Worm (Caenorhabditis elegans): ENCODE measurements around the gene F39E9.14.

Gene F39E9.14

DNA sequence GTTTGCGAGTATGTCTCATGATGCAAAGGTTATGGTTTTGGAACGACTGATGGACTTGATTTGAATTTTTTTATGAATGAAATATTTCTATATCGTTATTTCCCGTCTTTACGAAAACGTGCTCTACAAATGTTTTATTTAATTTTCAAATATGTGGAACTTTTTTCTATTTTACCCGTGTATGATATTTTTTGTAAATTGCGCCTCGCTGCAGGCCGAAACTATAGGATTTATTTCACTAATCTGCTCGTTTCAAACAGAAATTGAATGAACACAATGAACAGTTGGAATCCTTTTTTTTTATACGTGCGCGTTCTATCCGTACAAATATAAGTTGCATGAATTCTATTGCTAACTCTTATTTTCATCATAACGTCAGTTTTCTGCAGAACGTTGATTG is 7.5 kb upstream of the F39E9.14 start, which contains the start of gene btb-18:
btb-18 (plus strand) TSS at position 301 of the 400 bp plus-strand sequence.
- TF ChIP-seq tbx-8 (GFP tag; optimal IDR thresholded peaks at IDR 0.05) (no peak), M03D4.4 (tag; optimal IDR thresholded peaks at IDR 0.05) (no peak), elt-1 (tag; optimal IDR thresholded peaks at IDR 0.05; ENCODE audit: borderline replicate concordance, insufficient read depth) (no peak), nhr-2 (tag; optimal IDR thresholded peaks at IDR 0.05) (no peak), sptf-1 (tag; optimal IDR thresholded peaks at IDR 0.05) (no peak), ces-1 (GFP tag; optimal IDR thresholded peaks at IDR 0.05) (no peak), mab-5 (tag; optimal IDR thresholded peaks at IDR 0.05) (no peak), hlh-1 (tag; optimal IDR thresholded peaks at IDR 0.05) (no peak)

DNA sequence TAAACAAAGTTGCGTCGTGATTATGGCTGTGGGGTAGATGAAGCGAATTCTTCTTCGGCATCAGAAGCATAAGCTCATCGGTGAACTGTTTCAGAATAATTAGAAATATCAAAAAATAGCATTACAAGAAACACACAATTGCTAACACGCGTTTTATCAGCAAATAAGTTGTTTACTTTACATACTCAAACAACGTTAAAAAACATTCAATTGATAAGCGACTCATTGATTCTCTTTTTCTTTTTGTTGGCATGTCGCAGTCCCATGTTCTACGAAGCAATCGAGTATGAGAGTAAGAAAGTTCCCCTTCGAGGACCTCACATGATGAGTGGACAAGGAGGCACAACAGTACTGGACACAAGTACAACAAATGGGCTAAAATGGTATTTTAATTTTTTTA is 6.2 kb upstream of the F39E9.14 start, which contains the start of gene btb-16:
btb-16 (plus strand) TSS at position 240 of the 400 bp plus-strand sequence.
- TF ChIP-seq flh-1 (GFP tag; optimal IDR thresholded peaks at IDR 0.05) (no peak), bed-3 (GFP tag; optimal IDR thresholded peaks at IDR 0.05) (no peak), nhr-12 (tag; optimal IDR thresholded peaks at IDR 0.05) (no peak), snpc-4 (tag; optimal IDR thresholded peaks at IDR 0.05) (no peak)

DNA sequence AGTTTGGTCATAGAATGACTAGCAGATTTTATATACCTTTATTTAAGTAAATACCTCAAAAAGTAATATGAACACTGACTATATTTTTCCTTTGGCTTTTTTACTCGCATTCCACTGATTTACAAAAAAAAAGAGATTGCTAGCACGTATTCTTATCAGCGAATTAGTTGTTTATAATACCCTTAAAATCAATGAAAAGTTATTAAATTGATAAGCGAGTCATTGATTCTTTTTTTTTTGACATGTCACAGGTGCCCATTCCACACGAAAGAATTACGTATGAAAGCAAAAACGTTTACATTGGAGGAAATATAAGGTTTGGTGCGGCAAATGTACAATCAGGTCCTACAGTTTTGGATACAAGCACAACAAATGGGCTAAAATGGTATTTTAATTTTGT is 4.7 kb upstream of the F39E9.14 start, which contains the start of gene btb-17:
btb-17 (plus strand) TSS at position 213 of the 400 bp plus-strand sequence.
- TF ChIP-seq blmp-1 (tag; optimal IDR thresholded peaks at IDR 0.05) (no peak), snpc-4 (tag; optimal IDR thresholded peaks at IDR 0.05) (no peak), drap-1 (GFP tag; optimal IDR thresholded peaks at IDR 0.05) (no peak)

DNA sequence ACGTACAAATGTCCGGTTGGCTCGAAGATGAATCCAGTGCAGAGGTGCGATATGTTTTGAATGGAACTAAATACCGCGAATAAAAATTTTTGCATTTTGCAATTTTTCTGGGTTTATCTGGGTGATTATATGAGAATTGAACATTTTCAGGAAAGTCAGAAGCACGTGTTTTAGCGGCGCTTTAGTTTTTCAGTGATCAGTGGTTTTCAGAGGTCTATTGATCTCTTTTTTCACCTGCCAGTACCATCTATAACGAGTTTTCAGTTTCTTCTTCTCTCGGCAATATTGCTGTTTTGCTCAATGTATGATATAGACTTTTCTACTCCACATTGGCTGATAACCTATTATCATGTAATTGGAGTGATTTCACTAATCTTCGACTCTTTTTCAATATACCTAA is 3.4 kb downstream of the F39E9.14 start, which contains the start of gene sri-63:
sri-63 (plus strand) TSS at position 301 of the 400 bp plus-strand sequence.
- TF ChIP-seq lin-32 (GFP tag; optimal IDR thresholded peaks at IDR 0.05) (no peak), M03D4.4 (tag; optimal IDR thresholded peaks at IDR 0.05) (no peak), mab-5 (tag; optimal IDR thresholded peaks at IDR 0.05) (no peak), mep-1 (tag; optimal IDR thresholded peaks at IDR 0.05) (no peak), nhr-12 (tag; optimal IDR thresholded peaks at IDR 0.05) (no peak), ztf-11 (tag; optimal IDR thresholded peaks at IDR 0.05) (no peak), hlh-1 (tag; optimal IDR thresholded peaks at IDR 0.05) (no peak), pha-4 (tag; optimal IDR thresholded peaks at IDR 0.05) (no peak), sptf-1 (tag; optimal IDR thresholded peaks at IDR 0.05) (no peak), nhr-237 (tag; optimal IDR thresholded peaks at IDR 0.05) (no peak), lsy-2 (tag; optimal IDR thresholded peaks at IDR 0.05) (no peak), nhr-2 (tag; optimal IDR thresholded peaks at IDR 0.05) (no peak), elt-3 (tag; optimal IDR thresholded peaks at IDR 0.05) (no peak), drap-1 (GFP tag; optimal IDR thresholded peaks at IDR 0.05) (no peak), unc-39 (tag; optimal IDR thresholded peaks at IDR 0.05) (no peak), blmp-1 (tag; optimal IDR thresholded peaks at IDR 0.05) (no peak), mls-2 (tag; optimal IDR thresholded peaks at IDR 0.05) (no peak), tbx-8 (GFP tag; optimal IDR thresholded peaks at IDR 0.05) (no peak), nhr-76 (tag; optimal IDR thresholded peaks at IDR 0.05) (no peak), lin-13 (tag; optimal IDR thresholded peaks at IDR 0.05) (no peak)

DNA sequence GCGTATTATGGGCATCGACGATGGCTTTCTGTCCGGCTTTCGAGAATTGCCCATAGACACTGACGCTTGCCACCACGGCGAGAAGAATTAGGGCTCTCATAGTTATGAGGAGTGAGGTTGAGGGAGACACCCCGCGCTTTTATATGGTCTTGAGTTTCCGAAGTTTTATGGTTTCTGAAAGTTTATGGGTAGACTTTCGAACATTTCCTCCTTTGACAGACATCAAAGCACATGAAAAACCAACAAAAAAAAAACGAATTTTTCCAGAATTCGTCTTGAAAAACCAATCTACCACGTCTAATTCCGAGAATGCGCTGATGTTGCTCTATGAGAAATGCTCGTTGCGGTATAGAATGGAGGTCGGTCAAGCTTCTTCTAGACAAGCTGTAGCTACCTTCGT is 5.9 kb downstream of the F39E9.14 start, which contains the start of gene scl-15:
scl-15 (minus strand) TSS at position 101 of the 400 bp plus-strand sequence.
- TF ChIP-seq ceh-83 (GFP tag; optimal IDR thresholded peaks at IDR 0.05) (no peak), elt-1 (tag; optimal IDR thresholded peaks at IDR 0.05; ENCODE audit: borderline replicate concordance, insufficient read depth) (no peak), tbx-8 (GFP tag; optimal IDR thresholded peaks at IDR 0.05) (no peak), ham-2 (GFP tag; optimal IDR thresholded peaks at IDR 0.05) (no peak), hlh-1 (tag; optimal IDR thresholded peaks at IDR 0.05) (no peak), elt-3 (tag; optimal IDR thresholded peaks at IDR 0.05) (no peak), ces-1 (GFP tag; optimal IDR thresholded peaks at IDR 0.05) (no peak), drap-1 (GFP tag; optimal IDR thresholded peaks at IDR 0.05) (no peak), ztf-11 (tag; optimal IDR thresholded peaks at IDR 0.05) (no peak), nhr-12 (tag; optimal IDR thresholded peaks at IDR 0.05) (no peak), bed-3 (GFP tag; optimal IDR thresholded peaks at IDR 0.05) (no peak), unc-39 (tag; optimal IDR thresholded peaks at IDR 0.05) (no peak), ceh-39 (tag; optimal IDR thresholded peaks at IDR 0.05) (no peak)

DNA sequence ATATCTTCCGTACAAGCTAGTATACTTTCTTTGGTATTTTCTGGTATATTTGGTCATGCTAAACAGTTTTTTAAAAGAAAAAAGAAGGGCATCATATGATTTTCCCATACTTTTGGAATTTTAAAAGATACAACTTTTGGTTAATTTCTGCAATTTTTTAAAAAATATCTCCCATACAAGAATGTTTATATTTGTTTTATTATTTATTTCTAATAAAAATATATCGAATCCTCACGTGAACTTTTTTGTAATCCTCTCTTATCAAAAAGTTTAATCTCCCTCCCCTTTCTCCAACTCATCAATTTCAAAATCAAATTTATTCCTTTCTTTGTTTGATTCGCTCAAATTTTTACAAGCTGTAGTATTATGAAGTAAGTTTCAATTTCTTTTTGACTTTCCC is 8.1 kb downstream of the F39E9.14 start, which contains the start of gene nep-13:
nep-13 (plus strand) TSS at position 301 of the 400 bp plus-strand sequence.
- no peak for TF ChIP-seq cnd-1 (tag; optimal IDR thresholded peaks at IDR 0.05)
- no peak for TF ChIP-seq unc-62 (GFP tag; optimal IDR thresholded peaks at IDR 0.05)
- TF ChIP-seq nhr-28 (tag; optimal IDR thresholded peaks at IDR 0.05), result no peak
- no peak for TF ChIP-seq lsy-2 (tag; optimal IDR thresholded peaks at IDR 0.05)
- no peak for TF ChIP-seq nhr-2 (tag; optimal IDR thresholded peaks at IDR 0.05)
- TF ChIP-seq lin-32 (GFP tag; optimal IDR thresholded peaks at IDR 0.05), result no peak
- TF ChIP-seq ceh-43 (GFP tag; optimal IDR thresholded peaks at IDR 0.05), result no peak
- TF ChIP-seq drap-1 (GFP tag; optimal IDR thresholded peaks at IDR 0.05), result no peak
- TF ChIP-seq mls-2 (tag; optimal IDR thresholded peaks at IDR 0.05), result no peak
- TF ChIP-seq sem-2 (GFP tag; optimal IDR thresholded peaks at IDR 0.05), result no peak
- no peak for TF ChIP-seq ceh-39 (tag; optimal IDR thresholded peaks at IDR 0.05)
- TF ChIP-seq sptf-1 (tag; optimal IDR thresholded peaks at IDR 0.05), result no peak
- TF ChIP-seq snpc-4 (tag; optimal IDR thresholded peaks at IDR 0.05), result no peak
- no peak for TF ChIP-seq mab-5 (tag; optimal IDR thresholded peaks at IDR 0.05)
- no peak for TF ChIP-seq ztf-11 (tag; optimal IDR thresholded peaks at IDR 0.05)
- TF ChIP-seq lin-13 (tag; optimal IDR thresholded peaks at IDR 0.05), result no peak
- TF ChIP-seq elt-3 (tag; optimal IDR thresholded peaks at IDR 0.05), result no peak
- no peak for TF ChIP-seq nhr-12 (tag; optimal IDR thresholded peaks at IDR 0.05)
- no peak for TF ChIP-seq ceh-83 (GFP tag; optimal IDR thresholded peaks at IDR 0.05)

Measured in whole organism, mixed stage, embryonic.